Worm (Caenorhabditis elegans) whole organism, L2 larva: ENCODE data around the gene F47B10.4.

Source experiments
- nhr-10 ChIP-seq: sonication (generic microtip); optimal IDR thresholded peaks from 2 replicates; lab custom pipeline; 2017; ENCODE audit warnings: missing biosample characterization, missing genetic modification characterization
- nhr-11 ChIP-seq: fragments of 150-350 bp; optimal IDR thresholded peaks from 2 replicates; lab custom pipeline; 2014; ENCODE audit warnings: missing biosample characterization, missing genetic modification characterization
- skn-1 ChIP-seq: sonication (generic microtip); optimal IDR thresholded peaks from 2 replicates; lab custom pipeline; 2017; ENCODE audit warnings: missing biosample characterization, missing genetic modification characterization
- unc-62 ChIP-seq: fragments of 150-350 bp; optimal IDR thresholded peaks from 2 replicates; lab custom pipeline; 2014; ENCODE audit warnings: missing biosample characterization, missing genetic modification reagents, missing genetic modification characterization

- TF ChIP-seq unc-62 (GFP tag; lab: Kevin White, UChicago) (no peak), nhr-11 (tag; lab: Kevin White, UChicago) (no peak), nhr-10 (tag; lab: Kevin White, UChicago) (no peak), skn-1 (no peak)
Measured at ce11 chrX:10933308-10934014, 42.4 kb downstream of the F47B10.4 start.
